Fruit fly (Drosophila melanogaster): ENCODE results near the gene IM33.

dm6 chr2L:3713545-3714156, 17.2 kb upstream of the IM33 start:
- TF ChIP-seq rgr (GFP tag; optimal IDR thresholded peaks at IDR 0.05) (no peak), Sp1 (GFP tag; optimal IDR thresholded peaks at IDR 0.05) (no peak), usp (GFP tag; optimal IDR thresholded peaks at IDR 0.05) (no peak), Vsx2 (GFP tag; optimal IDR thresholded peaks at IDR 0.05; ENCODE audit: partially characterized antibody) (no peak), Hr78 (GFP tag; optimal IDR thresholded peaks at IDR 0.05) (no peak)

Data from whole organism, wandering third instar larva.